Fruit fly (Drosophila melanogaster) S2 (cell line): Measurements from ENCODE around the gene CG13060.

Experiments used
- CG8478 ChIP-seq: fragments of >200 bp; optimal IDR thresholded peaks from 2 replicates; lab custom pipeline; 2018
- CTCF ChIP-seq, 2 experiments: fragments of >200 bp; optimal IDR thresholded peaks; 2 replicates each; lab custom pipeline; 2018

dm6 chr3L:16347914-16348313, 28.3 kb downstream of the CG13060 start, which contains the start of gene mRpS34:
- TF ChIP-seq CTCF (optimal IDR thresholded peaks at IDR 0.05; lab: Kevin White, UChicago) (no peak), CG8478 (lab: Kevin White, UChicago) (no peak)
